Fruit fly (Drosophila melanogaster): ENCODE measurements around the gene Noc3.

dm6 chr3R:7246889-7247288 lies at the start of gene Noc3, which contains the start of gene CG10053:
- TF ChIP-seq br (GFP tag; optimal IDR thresholded peaks at IDR 0.05) (no peak), OdsH (GFP tag; optimal IDR thresholded peaks at IDR 0.05) (no peak), CG9705 (GFP tag; optimal IDR thresholded peaks at IDR 0.05) (no peak), fru (GFP tag; optimal IDR thresholded peaks at IDR 0.05) (no peak), Hr78 (GFP tag; optimal IDR thresholded peaks at IDR 0.05) (no peak), sv (GFP tag; optimal IDR thresholded peaks at IDR 0.05) (no peak), Sp1 (GFP tag; optimal IDR thresholded peaks at IDR 0.05) (no peak), Myc (optimal IDR thresholded peaks at IDR 0.05) (peak; percentile 60), pan (optimal IDR thresholded peaks at IDR 0.05) (no peak)
